Worm (Caenorhabditis elegans) whole organism, L1 larva: Measurements from ENCODE around the gene hum-10.
A peak's percentile ranks its signal among the peaks of the same experiment; 100 is the strongest.

Experiments
- C34B4.2 ChIP-seq: sonication (generic microtip); optimal IDR thresholded peaks from 2 replicates; lab custom pipeline; 2017; ENCODE audit warnings: mild to moderate bottlenecking, missing genetic modification characterization, missing compliant biosample characterization
- blmp-1 ChIP-seq: fragments of 150-350 bp; optimal IDR thresholded peaks from 2 replicates; lab custom pipeline; 2014; ENCODE audit warnings: missing biosample characterization, missing genetic modification characterization
- ceh-8 ChIP-seq: fragments of 200-800 bp; sonication (Bioruptor generic); optimal IDR thresholded peaks from 2 replicates; lab custom pipeline; 2018; ENCODE audit warnings: mild to moderate bottlenecking, missing genetic modification characterization, moderate library complexity, missing compliant biosample characterization
- ceh-82 ChIP-seq, 3 experiments: fragments of 150-350 bp in 1 of 3; sonication (generic microtip) in 2 of 3; optimal IDR thresholded peaks; 2 replicates each; lab custom pipeline; 2014 to 2017; ENCODE audit warnings: missing biosample characterization in 3 of 3, missing genetic modification characterization in 3 of 3
- ceh-90 ChIP-seq: sonication (generic microtip); optimal IDR thresholded peaks from 2 replicates; lab custom pipeline; 2016; ENCODE audit warnings: missing genetic modification characterization, missing compliant biosample characterization
- ces-1 ChIP-seq: fragments of 150-350 bp; optimal IDR thresholded peaks from 2 replicates; lab custom pipeline; 2014; ENCODE audit warnings: missing biosample characterization, missing genetic modification reagents, missing genetic modification characterization
- efl-1 ChIP-seq, 4 experiments: fragments of 150-350 bp; optimal IDR thresholded peaks in 3 of 4; peaks in 1 of 4; 1 replicate in 1 of 4; 2 replicates in 3 of 4; lab custom pipeline; 2014; ENCODE audit warnings: missing biosample characterization in 2 of 4, missing genetic modification characterization in 2 of 4, missing genetic modification reagents in 2 of 4
- efl-3 ChIP-seq: fragments of 200-800 bp; sonication (Bioruptor generic); optimal IDR thresholded peaks from 2 replicates; lab custom pipeline; 2018; ENCODE audit warnings: mild to moderate bottlenecking, missing genetic modification characterization, missing compliant biosample characterization
- egl-13 ChIP-seq: sonication (generic microtip); optimal IDR thresholded peaks from 2 replicates; lab custom pipeline; 2016; ENCODE audit warnings: missing genotype, missing genetic modification reagents, missing genetic modification characterization, missing compliant biosample characterization
- elt-3 ChIP-seq, 6 experiments: fragments of 150-350 bp in 1 of 6; sonication (generic microtip); optimal IDR thresholded peaks; 2 replicates each; lab custom pipeline; 2017 to 2018; ENCODE audit warnings: missing biosample characterization in 6 of 6, missing genetic modification characterization in 6 of 6, inconsistent platforms in 1 of 6
- hpl-2 ChIP-seq: fragments of 150-350 bp; optimal IDR thresholded peaks from 2 replicates; lab custom pipeline; 2014; ENCODE audit warnings: missing biosample characterization, missing genetic modification reagents, missing genetic modification characterization
- irx-1 ChIP-seq: sonication (generic microtip); optimal IDR thresholded peaks from 2 replicates; lab custom pipeline; 2016; ENCODE audit warnings: missing genetic modification characterization, missing compliant biosample characterization
- isw-1 ChIP-seq: fragments of 200-800 bp; sonication (Bioruptor generic); IDR thresholded peaks from 2 replicates; pipeline ENCODE4 v1.3.6; 2022; ENCODE audit warnings: missing genetic modification characterization, missing compliant biosample characterization
- jun-1 ChIP-seq: fragments of 150-350 bp; optimal IDR thresholded peaks from 2 replicates; lab custom pipeline; 2014; ENCODE audit warnings: missing biosample characterization, missing genetic modification reagents, missing genetic modification characterization
- lin-13 ChIP-seq: fragments of 150-350 bp; optimal IDR thresholded peaks from 2 replicates; lab custom pipeline; 2014; ENCODE audit warnings: missing biosample characterization, missing genetic modification reagents, missing genetic modification characterization
- lin-14 ChIP-seq: fragments of 200-800 bp; sonication (Bioruptor generic); optimal IDR thresholded peaks from 2 replicates; lab custom pipeline; 2018; ENCODE audit warnings: mild to moderate bottlenecking, missing genetic modification characterization, moderate library complexity, missing compliant biosample characterization
- lin-39 ChIP-seq: fragments of 150-350 bp; optimal IDR thresholded peaks from 2 replicates; lab custom pipeline; 2014; ENCODE audit warnings: missing biosample characterization, missing genetic modification reagents, missing genetic modification characterization
- lsy-2 ChIP-seq, 2 experiments: fragments of 150-350 bp; optimal IDR thresholded peaks; 2 replicates each; lab custom pipeline; 2014; ENCODE audit warnings: missing biosample characterization in 2 of 2, missing genetic modification characterization in 2 of 2
- mep-1 ChIP-seq: fragments of 150-350 bp; optimal IDR thresholded peaks from 2 replicates; lab custom pipeline; 2014; ENCODE audit warnings: missing biosample characterization, missing genetic modification characterization
- nhr-12 ChIP-seq: sonication (generic microtip); optimal IDR thresholded peaks from 2 replicates; lab custom pipeline; 2017; ENCODE audit warnings: missing biosample characterization, missing genetic modification characterization
- nhr-20 ChIP-seq: sonication (generic microtip); optimal IDR thresholded peaks from 2 replicates; lab custom pipeline; 2016; ENCODE audit warnings: mild to moderate bottlenecking, missing genetic modification characterization, missing compliant biosample characterization
- nhr-71 ChIP-seq: sonication (generic microtip); optimal IDR thresholded peaks from 2 replicates; lab custom pipeline; 2016; ENCODE audit warnings: mild to moderate bottlenecking, missing genetic modification characterization, moderate library complexity, missing compliant biosample characterization
- nhr-85 ChIP-seq: sonication (generic microtip); peaks from one replicate; lab custom pipeline; 2016; ENCODE audit warnings: missing genetic modification characterization, inconsistent platforms, missing compliant biosample characterization
- nhr-90 ChIP-seq: sonication (generic microtip); optimal IDR thresholded peaks from 2 replicates; lab custom pipeline; 2016; ENCODE audit warnings: mild to moderate bottlenecking, missing genetic modification characterization, missing compliant biosample characterization; ENCODE audit not compliant: poor library complexity
- snu-23 ChIP-seq: sonication (generic microtip); optimal IDR thresholded peaks from 2 replicates; lab custom pipeline; 2016; ENCODE audit warnings: missing genetic modification characterization, missing compliant biosample characterization
- sox-4 ChIP-seq: sonication (generic microtip); optimal IDR thresholded peaks from 2 replicates; lab custom pipeline; 2016; ENCODE audit warnings: missing genetic modification characterization, missing compliant biosample characterization
- swsn-7 ChIP-seq: sonication (generic microtip); optimal IDR thresholded peaks from 2 replicates; lab custom pipeline; 2016; ENCODE audit warnings: missing genetic modification characterization, missing compliant biosample characterization
- tbx-2 ChIP-seq: sonication (generic microtip); optimal IDR thresholded peaks from 2 replicates; lab custom pipeline; 2016; ENCODE audit warnings: missing genetic modification characterization, missing compliant biosample characterization
- unc-130 ChIP-seq: fragments of 150-350 bp; optimal IDR thresholded peaks from 2 replicates; lab custom pipeline; 2017; ENCODE audit warnings: missing biosample characterization, missing genetic modification characterization, inconsistent platforms
- unc-86 ChIP-seq: sonication (generic microtip); optimal IDR thresholded peaks from 2 replicates; lab custom pipeline; 2016; ENCODE audit warnings: missing genetic modification characterization, missing compliant biosample characterization
- ztf-11 ChIP-seq, 2 experiments: sonication (generic microtip); optimal IDR thresholded peaks; 2 replicates each; lab custom pipeline; 2016 to 2017; ENCODE audit warnings: missing genetic modification characterization in 2 of 2, missing biosample characterization in 1 of 2, missing compliant biosample characterization in 1 of 2

hum-10 gene

ce11 chrX:4809189-4809588 lies 27.1 kb upstream of the hum-10 start:
- TF ChIP-seq unc-86 (tag; lab: Kevin White, UChicago) (no peak), nhr-71 (tag; lab: Kevin White, UChicago) (no peak), nhr-85 (tag; lab: Kevin White, UChicago) (peak; percentile 60), blmp-1 (peak; percentile 99), efl-3 (GFP tag; lab: Kevin White, UChicago) (no peak), C34B4.2 (tag; lab: Kevin White, UChicago) (no peak), elt-3 (tag; optimal IDR thresholded peaks at IDR 0.05; lab: Kevin White, UChicago) (peak in 1 of 6 experiments; percentile 15), ceh-90 (tag; lab: Kevin White, UChicago) (no peak), ceh-82 (tag; optimal IDR thresholded peaks at IDR 0.05; lab: Kevin White, UChicago) (no peak)

- TF ChIP-seq nhr-85 (tag; lab: Kevin White, UChicago) (peak; percentile 78), ceh-82 (tag; optimal IDR thresholded peaks at IDR 0.05; lab: Kevin White, UChicago) (no peak), efl-1 (optimal IDR thresholded peaks at IDR 0.05; lab: Kevin White, UChicago) (no peak), efl-1 (GFP tag; optimal IDR thresholded peaks at IDR 0.05 in 1 of 2; lab: Kevin White, UChicago) (peak in 1 of 2 experiments; percentile 78), mep-1 (tag; lab: Kevin White, UChicago) (peak; percentile 60), isw-1 (GFP tag; lab: Robert Waterston, UW) (no peak), egl-13 (tag; lab: Kevin White, UChicago) (no peak), nhr-90 (peak; percentile 44), lsy-2 (tag; optimal IDR thresholded peaks at IDR 0.05; lab: Kevin White, UChicago) (peak in 1 of 2 experiments; percentile 29), ces-1 (GFP tag; lab: Kevin White, UChicago) (no peak), nhr-20 (tag; lab: Kevin White, UChicago) (peak; percentile 52), irx-1 (tag; lab: Kevin White, UChicago) (no peak), blmp-1 (peak; percentile 19), nhr-71 (tag; lab: Kevin White, UChicago) (peak; percentile 33), ceh-8 (no peak), snu-23 (GFP tag; lab: Kevin White, UChicago) (peak; percentile 62), lin-13 (peak; percentile 11), swsn-7 (tag; lab: Kevin White, UChicago) (no peak), elt-3 (tag; optimal IDR thresholded peaks at IDR 0.05; lab: Kevin White, UChicago) (peak in 4 of 6 experiments; percentile 41 to 64 (median 48)), jun-1 (tag; lab: Kevin White, UChicago) (no peak)
These were observed 26.6 kb upstream of the hum-10 start for ce11 chrX:4808737-4809136.

ce11 chrX:4803942-4804341 lies 21.8 kb upstream of the hum-10 start:
- no peak for TF ChIP-seq nhr-90
- no peak for TF ChIP-seq nhr-85 (tag; lab: Kevin White, UChicago)

- TF ChIP-seq ztf-11 (tag; optimal IDR thresholded peaks at IDR 0.05; lab: Kevin White, UChicago), result peak in 1 of 2 experiments; percentile 52
- TF ChIP-seq nhr-12 (tag; lab: Kevin White, UChicago), result no peak
- TF ChIP-seq unc-130 (tag; lab: Kevin White, UChicago), result no peak
- TF ChIP-seq lin-39 (tag; lab: Kevin White, UChicago), result peak; percentile 27
- no peak for TF ChIP-seq irx-1 (tag; lab: Kevin White, UChicago)
- peak; percentile 29 for TF ChIP-seq lin-14
- TF ChIP-seq tbx-2, result peak; percentile 67
- TF ChIP-seq hpl-2 (GFP tag; lab: Kevin White, UChicago), result no peak
- TF ChIP-seq, all 84 proteins: peak for 4
These were observed 20.2 kb upstream of the hum-10 start for ce11 chrX:4802255-4802654.

- TF ChIP-seq sox-4 (tag; lab: Kevin White, UChicago), result no peak
- TF ChIP-seq efl-1 (optimal IDR thresholded peaks at IDR 0.05; lab: Kevin White, UChicago), result no peak
- TF ChIP-seq efl-1 (GFP tag; optimal IDR thresholded peaks at IDR 0.05 in 1 of 2; lab: Kevin White, UChicago), result peak in 1 of 2 experiments; percentile 44
These were observed 18.8 kb upstream of the hum-10 start for ce11 chrX:4800892-4801291.
